Fruit fly (Drosophila melanogaster): Measurements from ENCODE around the gene drm.

drm gene

DNA sequence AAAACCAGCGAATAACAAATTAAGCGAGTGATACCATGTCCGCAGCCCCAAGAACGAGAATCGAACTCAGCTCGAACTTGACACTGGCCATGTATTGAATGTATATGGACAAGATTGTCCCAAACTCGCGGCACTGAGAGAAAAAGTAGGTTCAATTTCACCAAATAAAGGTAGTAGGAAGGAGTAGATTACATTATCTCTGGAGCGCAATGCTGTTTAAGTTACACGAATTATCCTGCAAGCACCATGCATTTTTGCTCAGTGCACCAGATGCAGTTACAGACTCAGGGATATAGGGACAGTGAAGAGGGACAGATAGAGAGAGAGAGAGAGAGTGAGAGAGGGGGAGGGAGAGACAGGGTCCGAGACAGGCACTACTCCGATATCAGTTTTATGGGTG, 55.0 kb downstream of the drm start:
- TF ChIP-seq Rel (GFP tag; optimal IDR thresholded peaks at IDR 0.05) (no peak), Rel (tag; optimal IDR thresholded peaks at IDR 0.05) (no peak), brk (GFP tag; optimal IDR thresholded peaks at IDR 0.05) (peak; percentile 17), Vsx2 (GFP tag; optimal IDR thresholded peaks at IDR 0.05; ENCODE audit: partially characterized antibody) (no peak), CrebA (GFP tag; optimal IDR thresholded peaks at IDR 0.05; ENCODE audit: borderline replicate concordance) (no peak), rgr (GFP tag; optimal IDR thresholded peaks at IDR 0.05) (peak; percentile 78), sage (GFP tag; optimal IDR thresholded peaks at IDR 0.05) (peak; percentile 18), sv (GFP tag; optimal IDR thresholded peaks at IDR 0.05) (peak; percentile 3), usp (GFP tag; optimal IDR thresholded peaks at IDR 0.05) (no peak), h (GFP tag; optimal IDR thresholded peaks at IDR 0.05) (peak; percentile 82), Sp1 (GFP tag; optimal IDR thresholded peaks at IDR 0.05) (peak; percentile 55), woc (GFP tag; optimal IDR thresholded peaks at IDR 0.05) (peak; percentile 61), Hnf4 (GFP tag; optimal IDR thresholded peaks at IDR 0.05) (peak; percentile 69), Abd-B (GFP tag; optimal IDR thresholded peaks at IDR 0.05) (no peak), fru (GFP tag; optimal IDR thresholded peaks at IDR 0.05) (peak; percentile 78), CG9705 (GFP tag; optimal IDR thresholded peaks at IDR 0.05) (no peak), HLH106 (tag; optimal IDR thresholded peaks at IDR 0.05) (peak; percentile 74), CG32264 (GFP tag; optimal IDR thresholded peaks at IDR 0.05) (peak; percentile 41), psq (GFP tag; optimal IDR thresholded peaks at IDR 0.05) (peak; percentile 68), Dfd (GFP tag; optimal IDR thresholded peaks at IDR 0.05) (no peak), jim (GFP tag; optimal IDR thresholded peaks at IDR 0.05) (no peak), ey (GFP tag; optimal IDR thresholded peaks at IDR 0.05) (peak; percentile 82), br (GFP tag; optimal IDR thresholded peaks at IDR 0.05) (peak; percentile 72), Myc (optimal IDR thresholded peaks at IDR 0.05) (no peak), foxo (GFP tag; optimal IDR thresholded peaks at IDR 0.05) (peak in 1 of 2 experiments; percentile 84), Hr83 (GFP tag; optimal IDR thresholded peaks at IDR 0.05; ENCODE audit: poor library complexity, severe bottlenecking) (no peak), N (GFP tag; optimal IDR thresholded peaks at IDR 0.05) (no peak), lola (GFP tag; optimal IDR thresholded peaks at IDR 0.05) (no peak), Jra (GFP tag; optimal IDR thresholded peaks at IDR 0.05) (peak; percentile 14), OdsH (GFP tag; optimal IDR thresholded peaks at IDR 0.05) (peak; percentile 76), dl (GFP tag; optimal IDR thresholded peaks at IDR 0.05; ENCODE audit: insufficient read depth in 1 of 2, partially characterized antibody in 2 of 2) (no peak), pan (optimal IDR thresholded peaks at IDR 0.05) (no peak), dmrt93B (GFP tag; optimal IDR thresholded peaks at IDR 0.05) (peak; percentile 47)

DNA sequence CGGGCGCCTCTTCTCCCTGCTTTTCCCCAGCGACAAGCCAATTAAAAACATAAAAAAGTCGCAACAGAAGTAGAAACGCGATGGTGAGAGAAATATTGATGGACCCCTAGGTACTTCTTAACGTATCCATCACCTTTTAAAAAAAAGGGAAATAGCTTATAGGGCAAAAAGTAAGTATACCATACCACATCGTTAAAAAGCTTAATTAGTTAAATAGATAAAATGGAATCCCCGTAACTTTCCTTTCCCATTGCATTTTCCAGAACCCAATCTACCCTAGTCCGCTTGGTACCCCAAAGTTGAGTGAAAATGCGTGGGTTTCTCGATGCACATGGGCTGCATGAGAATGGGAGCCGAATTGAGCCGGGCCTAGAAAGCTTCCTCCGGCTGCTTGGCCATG, 55.6 kb downstream of the drm start:
- TF ChIP-seq ey (GFP tag; optimal IDR thresholded peaks at IDR 0.05) (no peak), N (GFP tag; optimal IDR thresholded peaks at IDR 0.05) (no peak), brk (GFP tag; optimal IDR thresholded peaks at IDR 0.05) (no peak), dmrt93B (GFP tag; optimal IDR thresholded peaks at IDR 0.05) (no peak), CG32264 (GFP tag; optimal IDR thresholded peaks at IDR 0.05) (no peak), sv (GFP tag; optimal IDR thresholded peaks at IDR 0.05) (no peak), fru (GFP tag; optimal IDR thresholded peaks at IDR 0.05) (no peak), Dif (GFP tag; optimal IDR thresholded peaks at IDR 0.05; ENCODE audit: partially characterized antibody) (no peak), OdsH (GFP tag; optimal IDR thresholded peaks at IDR 0.05) (no peak), sage (GFP tag; optimal IDR thresholded peaks at IDR 0.05) (no peak), dl (GFP tag; optimal IDR thresholded peaks at IDR 0.05; ENCODE audit: insufficient read depth in 1 of 2, partially characterized antibody in 2 of 2) (no peak), usp (GFP tag; optimal IDR thresholded peaks at IDR 0.05) (no peak), h (GFP tag; optimal IDR thresholded peaks at IDR 0.05) (no peak), HLH106 (tag; optimal IDR thresholded peaks at IDR 0.05) (no peak), Hr78 (GFP tag; optimal IDR thresholded peaks at IDR 0.05) (no peak), jim (GFP tag; optimal IDR thresholded peaks at IDR 0.05) (no peak), Myc (optimal IDR thresholded peaks at IDR 0.05) (no peak), Vsx2 (GFP tag; optimal IDR thresholded peaks at IDR 0.05; ENCODE audit: partially characterized antibody) (no peak), Hnf4 (GFP tag; optimal IDR thresholded peaks at IDR 0.05) (no peak), woc (GFP tag; optimal IDR thresholded peaks at IDR 0.05) (no peak)

DNA sequence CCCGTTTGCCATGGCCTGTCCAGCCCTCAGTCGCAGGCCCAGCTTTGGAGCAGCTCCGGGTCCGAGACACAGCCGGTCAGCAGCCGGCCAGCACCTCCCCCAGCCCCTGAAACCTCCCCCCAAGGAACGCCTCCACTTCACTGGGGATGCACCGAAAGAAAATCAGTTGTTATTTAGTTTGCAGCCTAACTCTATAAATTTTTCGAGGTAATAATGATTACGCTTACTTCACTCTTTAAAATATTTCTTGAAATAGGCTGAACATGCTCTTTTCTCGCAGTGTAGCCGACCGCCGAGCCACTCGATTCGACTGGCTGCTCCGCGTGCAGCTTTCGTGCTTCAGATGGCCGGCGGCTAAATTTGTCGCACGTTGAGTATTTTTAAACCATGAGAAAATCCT, 58.1 kb downstream of the drm start:
- TF ChIP-seq Hnf4 (GFP tag; optimal IDR thresholded peaks at IDR 0.05) = no peak
- no peak for TF ChIP-seq CG32264 (GFP tag; optimal IDR thresholded peaks at IDR 0.05)
- peak; percentile 27 for TF ChIP-seq h (GFP tag; optimal IDR thresholded peaks at IDR 0.05)
- no peak for TF ChIP-seq OdsH (GFP tag; optimal IDR thresholded peaks at IDR 0.05)
- no peak for TF ChIP-seq lola (GFP tag; optimal IDR thresholded peaks at IDR 0.05)
- TF ChIP-seq usp (GFP tag; optimal IDR thresholded peaks at IDR 0.05) = no peak
- no peak for TF ChIP-seq Vsx2 (GFP tag; optimal IDR thresholded peaks at IDR 0.05; ENCODE audit: partially characterized antibody)
- TF ChIP-seq HLH106 (tag; optimal IDR thresholded peaks at IDR 0.05) = peak; percentile 21
- TF ChIP-seq woc (GFP tag; optimal IDR thresholded peaks at IDR 0.05) = peak; percentile 36
- TF ChIP-seq Hr83 (GFP tag; optimal IDR thresholded peaks at IDR 0.05; ENCODE audit: poor library complexity, severe bottlenecking) = no peak
- TF ChIP-seq Myc (optimal IDR thresholded peaks at IDR 0.05) = no peak
- TF ChIP-seq tai (GFP tag; optimal IDR thresholded peaks at IDR 0.05) = no peak
- TF ChIP-seq dmrt93B (GFP tag; optimal IDR thresholded peaks at IDR 0.05) = no peak
- TF ChIP-seq br (GFP tag; optimal IDR thresholded peaks at IDR 0.05) = peak; percentile 36
- no peak for TF ChIP-seq dl (GFP tag; optimal IDR thresholded peaks at IDR 0.05; ENCODE audit: insufficient read depth in 1 of 2, partially characterized antibody in 2 of 2)
- TF ChIP-seq foxo (GFP tag; optimal IDR thresholded peaks at IDR 0.05) = peak in 1 of 2 experiments; percentile 9
